Fruit fly (Drosophila melanogaster) whole organism, embryonic: Measurements from ENCODE around the gene Cog3.

Experiments
- Bteb2 ChIP-seq: fragments of 200-800 bp; sonication (Bioruptor generic); optimal IDR thresholded peaks from 2 replicates; lab custom pipeline; 2016; ENCODE audit warnings: missing biosample characterization, missing genetic modification characterization
- CG10209 ChIP-seq: fragments of 200-800 bp; sonication (Bioruptor generic); optimal IDR thresholded peaks from 3 replicates; lab custom pipeline; 2017; ENCODE audit warnings: missing biosample characterization, mild to moderate bottlenecking, missing genetic modification characterization, missing genetic modification reagents
- CG10267 ChIP-seq: fragments of 200-800 bp; sonication (Bioruptor generic); optimal IDR thresholded peaks from 2 replicates; lab custom pipeline; 2018; ENCODE audit warnings: missing biosample characterization, mild to moderate bottlenecking, missing genetic modification characterization, moderate library complexity
- CG11085 ChIP-seq: fragments of 200-800 bp; sonication (Bioruptor generic); IDR thresholded peaks from 2 replicates; pipeline ENCODE4 v1.3.6; 2022; ENCODE audit warnings: missing biosample characterization, missing genetic modification characterization
- CG11504 ChIP-seq: fragments of 200-800 bp; sonication (Bioruptor generic); optimal IDR thresholded peaks from 3 replicates; lab custom pipeline; 2019; ENCODE audit warnings: missing biosample characterization, mild to moderate bottlenecking, missing genetic modification characterization, moderate library complexity
- CG12219 ChIP-seq: fragments of 200-800 bp; sonication (Bioruptor generic); optimal IDR thresholded peaks from 3 replicates; lab custom pipeline; 2018; ENCODE audit warnings: missing biosample characterization, mild to moderate bottlenecking, missing genetic modification characterization
- CG1233 ChIP-seq: fragments of 200-800 bp; sonication (Bioruptor generic); optimal IDR thresholded peaks from 4 replicates; lab custom pipeline; 2018; ENCODE audit warnings: missing biosample characterization, mild to moderate bottlenecking, missing genetic modification characterization
- CG13775 ChIP-seq: fragments of 200-800 bp; sonication (Bioruptor generic); optimal IDR thresholded peaks from 3 replicates; lab custom pipeline; 2017; ENCODE audit warnings: missing biosample characterization, mild to moderate bottlenecking, missing genetic modification characterization
- CG15601 ChIP-seq: fragments of 200-800 bp; sonication (Bioruptor generic); optimal IDR thresholded peaks from 3 replicates; lab custom pipeline; 2019; ENCODE audit warnings: missing biosample characterization, mild to moderate bottlenecking, missing genetic modification characterization, moderate library complexity
- CG16779 ChIP-seq: fragments of 200-800 bp; sonication (Bioruptor generic); IDR thresholded peaks from 2 replicates; pipeline ENCODE4 v1.3.6; 2022; ENCODE audit warnings: missing biosample characterization, missing genetic modification characterization
- CG16815 ChIP-seq: fragments of 200-800 bp; sonication (Bioruptor generic); optimal IDR thresholded peaks from 3 replicates; lab custom pipeline; 2017; ENCODE audit warnings: missing biosample characterization, mild to moderate bottlenecking, missing genetic modification characterization
- CG18599 ChIP-seq: fragments of 200-800 bp; sonication (Bioruptor generic); optimal IDR thresholded peaks from 3 replicates; lab custom pipeline; 2017; ENCODE audit warnings: missing biosample characterization, missing genetic modification characterization, mild to moderate bottlenecking, moderate library complexity, missing genetic modification reagents
- CG2129 ChIP-seq: fragments of 200-800 bp; sonication (Bioruptor generic); IDR thresholded peaks from 2 replicates; pipeline ENCODE4 v1.3.6; 2022; ENCODE audit warnings: missing biosample characterization, missing genetic modification characterization; ENCODE audit not compliant: partially characterized antibody
- CG2712 ChIP-seq: fragments of 200-800 bp; optimal IDR thresholded peaks from 3 replicates; lab custom pipeline; 2019; ENCODE audit warnings: missing biosample characterization, mild to moderate bottlenecking, missing genetic modification characterization, moderate library complexity
- CG32532 ChIP-seq: fragments of 200-800 bp; sonication (Bioruptor generic); IDR thresholded peaks from 2 replicates; pipeline ENCODE4 v1.3.6; 2022; ENCODE audit warnings: missing biosample characterization, missing genetic modification characterization
- CG34376 ChIP-seq: fragments of 200-800 bp; sonication (Bioruptor generic); optimal IDR thresholded peaks from 2 replicates; lab custom pipeline; 2018; ENCODE audit warnings: missing biosample characterization, mild to moderate bottlenecking, missing genetic modification characterization
- CG3847 ChIP-seq: fragments of 200-800 bp; sonication (Bioruptor generic); IDR thresholded peaks from 2 replicates; pipeline ENCODE4 v1.3.6; 2022; ENCODE audit warnings: missing biosample characterization, missing genetic modification characterization
- CG6791 ChIP-seq: fragments of 200-800 bp; sonication (Bioruptor generic); IDR thresholded peaks from 3 replicates; pipeline ENCODE4 v1.3.6; 2022; ENCODE audit warnings: missing biosample characterization, missing genetic modification characterization; ENCODE audit not compliant: partially characterized antibody
- CG6813 ChIP-seq: fragments of 200-800 bp; sonication (Bioruptor generic); optimal IDR thresholded peaks from 2 replicates; lab custom pipeline; 2017; ENCODE audit warnings: missing biosample characterization, missing genetic modification characterization, mild to moderate bottlenecking, moderate library complexity, missing genetic modification reagents
- CG7357 ChIP-seq: fragments of 200-800 bp; sonication (Bioruptor generic); IDR thresholded peaks from 3 replicates; pipeline ENCODE4 v1.3.6; 2022; ENCODE audit warnings: missing biosample characterization, missing genetic modification characterization
- CG7556 ChIP-seq: fragments of 200-800 bp; sonication (Bioruptor generic); optimal IDR thresholded peaks from 2 replicates; lab custom pipeline; 2017; ENCODE audit warnings: missing biosample characterization, mild to moderate bottlenecking, missing genetic modification characterization
- CG8478 ChIP-seq: fragments of >200 bp; optimal IDR thresholded peaks from 2 replicates; lab custom pipeline; 2018
- CG8765 ChIP-seq: fragments of 200-800 bp; sonication (Bioruptor generic); IDR thresholded peaks from 2 replicates; pipeline ENCODE4 v1.3.6; 2022; ENCODE audit warnings: missing biosample characterization, missing genetic modification characterization
- CG8924 ChIP-seq: fragments of 200-800 bp; optimal IDR thresholded peaks from 3 replicates; lab custom pipeline; 2019; ENCODE audit warnings: missing biosample characterization, mild to moderate bottlenecking, missing genetic modification characterization, moderate library complexity
- D19A ChIP-seq: fragments of 200-800 bp; optimal IDR thresholded peaks from 3 replicates; lab custom pipeline; 2019; ENCODE audit warnings: missing biosample characterization, mild to moderate bottlenecking, missing genetic modification characterization, moderate library complexity
- Dfd ChIP-seq, 2 experiments: fragments of >200 bp; optimal IDR thresholded peaks; 2 replicates each; lab custom pipeline; 2017; ENCODE audit warnings: missing biosample characterization in 2 of 2, missing genetic modification characterization in 2 of 2
- ERR ChIP-seq: fragments of 200-800 bp; sonication (Bioruptor generic); optimal IDR thresholded peaks from 2 replicates; lab custom pipeline; 2016; ENCODE audit warnings: missing biosample characterization, missing genetic modification characterization
- Fer3 ChIP-seq: fragments of 200-800 bp; sonication (Bioruptor generic); optimal IDR thresholded peaks from 2 replicates; lab custom pipeline; 2018; ENCODE audit warnings: missing biosample characterization, mild to moderate bottlenecking, missing genetic modification characterization, moderate library complexity
- HLH4C ChIP-seq: fragments of 200-800 bp; sonication (Bioruptor generic); IDR thresholded peaks from 3 replicates; pipeline ENCODE4 v1.3.6; 2022; ENCODE audit warnings: missing biosample characterization, missing genetic modification characterization; ENCODE audit not compliant: partially characterized antibody
- Oaz ChIP-seq: fragments of 200-800 bp; sonication (Bioruptor generic); IDR thresholded peaks from 2 replicates; pipeline ENCODE4 v1.3.6; 2022; ENCODE audit warnings: missing biosample characterization, missing genetic modification characterization
- ap ChIP-seq: fragments of 200-800 bp; sonication (Bioruptor generic); IDR thresholded peaks from 2 replicates; pipeline ENCODE4 v1.3.6; 2022; ENCODE audit warnings: missing biosample characterization, missing genetic modification characterization
- bowl ChIP-seq: fragments of 200-800 bp; sonication (Bioruptor generic); IDR thresholded peaks from 2 replicates; pipeline ENCODE4 v1.3.6; 2022; ENCODE audit warnings: missing biosample characterization, missing genetic modification characterization
- cad ChIP-seq: fragments of >200 bp; optimal IDR thresholded peaks from 2 replicates; lab custom pipeline; 2017; ENCODE audit warnings: missing biosample characterization, missing genetic modification characterization
- cato ChIP-seq: fragments of 200-800 bp; sonication (Bioruptor generic); optimal IDR thresholded peaks from 2 replicates; lab custom pipeline; 2016; ENCODE audit warnings: missing biosample characterization, missing genetic modification characterization, borderline replicate concordance
- ci ChIP-seq: fragments of 200-800 bp; sonication (Bioruptor generic); IDR thresholded peaks from 3 replicates; pipeline ENCODE4 v1.3.6; 2022; ENCODE audit warnings: missing biosample characterization, missing genetic modification characterization
- cwo ChIP-seq: fragments of 200-800 bp; sonication (Bioruptor generic); optimal IDR thresholded peaks from 3 replicates; lab custom pipeline; 2017; ENCODE audit warnings: missing biosample characterization, missing genetic modification characterization, mild to moderate bottlenecking, moderate library complexity, missing genetic modification reagents
- disco-r ChIP-seq: fragments of 200-800 bp; sonication (Bioruptor generic); optimal IDR thresholded peaks from 2 replicates; lab custom pipeline; 2016; ENCODE audit warnings: missing biosample characterization, missing genetic modification characterization
- h ChIP-seq: fragments of >200 bp; optimal IDR thresholded peaks from 2 replicates; lab custom pipeline; 2017
- hb ChIP-seq: fragments of 200-800 bp; sonication (Bioruptor generic); IDR thresholded peaks from 3 replicates; pipeline ENCODE4 v1.3.6; 2022; ENCODE audit warnings: missing biosample characterization, missing genetic modification characterization; ENCODE audit not compliant: partially characterized antibody
- jing ChIP-seq: fragments of 200-800 bp; sonication (Bioruptor generic); optimal IDR thresholded peaks from 2 replicates; lab custom pipeline; 2018; ENCODE audit warnings: missing biosample characterization, mild to moderate bottlenecking, missing genetic modification characterization
- mirr ChIP-seq: fragments of 200-800 bp; sonication (Bioruptor generic); optimal IDR thresholded peaks from 3 replicates; lab custom pipeline; 2018; ENCODE audit warnings: missing biosample characterization, mild to moderate bottlenecking, missing genetic modification characterization
- mld ChIP-seq: fragments of 200-800 bp; sonication (Bioruptor generic); IDR thresholded peaks from 3 replicates; pipeline ENCODE4 v1.3.6; 2022; ENCODE audit warnings: missing biosample characterization, missing genetic modification characterization; ENCODE audit not compliant: partially characterized antibody
- otp ChIP-seq: fragments of 200-800 bp; sonication (Bioruptor generic); IDR thresholded peaks from 3 replicates; pipeline ENCODE4, ENCODE4 v1.3.6; 2022; ENCODE audit warnings: missing biosample characterization, missing genetic modification characterization
- sens ChIP-seq: fragments of 200-800 bp; sonication (Bioruptor generic); peaks from one replicate; lab custom pipeline; 2016; ENCODE audit warnings: missing biosample characterization, missing genetic modification characterization
- sim ChIP-seq: fragments of 200-800 bp; sonication (Bioruptor generic); IDR thresholded peaks from 2 replicates; pipeline ENCODE4 v1.3.6; 2022; ENCODE audit warnings: missing biosample characterization, missing genetic modification characterization
- slbo ChIP-seq: fragments of 200-800 bp; sonication (Bioruptor generic); IDR thresholded peaks from 2 replicates; pipeline ENCODE4 v1.3.6; 2022; ENCODE audit warnings: missing biosample characterization, missing genetic modification characterization
- sob ChIP-seq: fragments of 200-800 bp; sonication (Bioruptor generic); IDR thresholded peaks from 2 replicates; pipeline ENCODE4 v1.3.6; 2022; ENCODE audit warnings: missing biosample characterization, missing genetic modification characterization
- tap ChIP-seq: fragments of 200-800 bp; optimal IDR thresholded peaks from 3 replicates; lab custom pipeline; 2019; ENCODE audit warnings: missing biosample characterization, mild to moderate bottlenecking, missing genetic modification characterization, moderate library complexity
- trh ChIP-seq: fragments of 200-800 bp; sonication (Bioruptor generic); optimal IDR thresholded peaks from 2 replicates; lab custom pipeline; 2016; ENCODE audit warnings: missing biosample characterization, missing genetic modification characterization
- tup ChIP-seq: fragments of 200-800 bp; sonication (Bioruptor generic); optimal IDR thresholded peaks from 2 replicates; lab custom pipeline; 2016; ENCODE audit warnings: missing biosample characterization, mild to moderate bottlenecking, missing genetic modification characterization, moderate library complexity
- unpg ChIP-seq: fragments of 200-800 bp; sonication (Bioruptor generic); optimal IDR thresholded peaks from 3 replicates; lab custom pipeline; 2018; ENCODE audit warnings: missing biosample characterization, mild to moderate bottlenecking, missing genetic modification characterization, moderate library complexity
- zen ChIP-seq: fragments of 200-800 bp; sonication (Bioruptor generic); optimal IDR thresholded peaks from 3 replicates; lab custom pipeline; 2018; ENCODE audit warnings: missing biosample characterization, mild to moderate bottlenecking, missing genetic modification characterization, moderate library complexity

Gene Cog3

DNA sequence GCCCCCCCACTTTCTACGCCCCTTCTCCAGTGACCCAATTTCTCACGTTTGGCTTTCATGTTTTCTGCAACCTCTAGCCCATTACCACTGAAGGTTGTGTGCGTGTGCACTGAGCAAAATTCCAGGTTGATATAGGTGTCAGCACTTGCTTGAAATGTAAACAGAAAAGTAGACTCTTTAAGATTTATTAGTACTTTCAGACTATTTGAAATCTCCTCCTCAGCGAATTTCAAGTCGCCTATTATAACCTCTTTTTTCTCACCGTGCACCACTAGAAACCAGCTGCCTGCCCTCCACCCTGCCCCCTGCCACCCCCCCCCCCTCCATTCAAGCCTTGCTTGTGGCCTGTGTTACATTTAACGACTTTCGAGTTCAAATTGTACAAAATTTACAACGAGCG, 21.8 kb downstream of the Cog3 start (continued):
- TF ChIP-seq sob (GFP tag; lab: Robert Waterston, UW), result no peak
- TF ChIP-seq HLH4C (GFP tag; lab: Robert Waterston, UW), result no peak
- TF ChIP-seq CG18599 (GFP tag; lab: Kevin White, UChicago), result peak; percentile 48
- TF ChIP-seq tap (tag; lab: Kevin White, UChicago), result no peak
- TF ChIP-seq mld (GFP tag; lab: Robert Waterston, UW), result no peak
- no peak for TF ChIP-seq Dfd (GFP tag; optimal IDR thresholded peaks at IDR 0.05; lab: Kevin White, UChicago)
- no peak for TF ChIP-seq Oaz
- no peak for TF ChIP-seq CG16779 (GFP tag; lab: Robert Waterston, UW)
- peak; percentile 35; the same call in 1 of the 2 replicates for TF ChIP-seq ap (GFP tag; lab: Robert Waterston, UW)
- no peak for TF ChIP-seq CG34376 (GFP tag; lab: Kevin White, UChicago)
- peak; percentile 52 for TF ChIP-seq slbo
- no peak for TF ChIP-seq cato
- TF ChIP-seq CG11504, result peak; percentile 60
- no peak for TF ChIP-seq sim (GFP tag; lab: Robert Waterston, UW)
- peak; percentile 28 for TF ChIP-seq CG6813 (GFP tag; lab: Kevin White, UChicago)
- TF ChIP-seq otp (GFP tag; lab: Robert Waterston, UW), result peak; percentile 71; the same call in 2 of the 3 replicates
- TF ChIP-seq ci (GFP tag; lab: Robert Waterston, UW), result peak; percentile 75; the same call in 2 of the 3 replicates
- no peak for TF ChIP-seq Bteb2 (GFP tag; lab: Kevin White, UChicago)
- TF ChIP-seq CG1233 (GFP tag; lab: Kevin White, UChicago), result peak; percentile 4
- peak; percentile 22 for TF ChIP-seq CG16815 (GFP tag; lab: Kevin White, UChicago)
- TF ChIP-seq tup, result no peak
- no peak for TF ChIP-seq CG15601 (tag; lab: Kevin White, UChicago)
- TF ChIP-seq CG10209 (GFP tag; lab: Kevin White, UChicago), result peak; percentile 53
- no peak for TF ChIP-seq CG2129 (GFP tag; lab: Robert Waterston, UW)
- no peak for TF ChIP-seq Fer3 (tag; lab: Kevin White, UChicago)
- no peak for TF ChIP-seq CG11085
- TF ChIP-seq h, result no peak
- no peak for TF ChIP-seq bowl (GFP tag; lab: Robert Waterston, UW)
- TF ChIP-seq CG32532, result 0 out of 2 replicates have a peak, but pooled peaks have one; percentile 25
- no peak for TF ChIP-seq trh
- no peak; the same call in 1 of the 2 replicates for TF ChIP-seq CG3847 (GFP tag; lab: Robert Waterston, UW)
- no peak for TF ChIP-seq CG8765 (GFP tag; lab: Robert Waterston, UW)
- TF ChIP-seq unpg (GFP tag; lab: Kevin White, UChicago), result peak; percentile 42
- peak; percentile 39 for TF ChIP-seq CG7556 (GFP tag; lab: Kevin White, UChicago)
- no peak for TF ChIP-seq cwo (GFP tag; lab: Kevin White, UChicago)
- TF ChIP-seq sens (GFP tag; lab: Kevin White, UChicago), result peak; percentile 85
- peak; percentile 8 for TF ChIP-seq D19A (tag; lab: Kevin White, UChicago)
- no peak for TF ChIP-seq hb (GFP tag; lab: Robert Waterston, UW)
- no peak for TF ChIP-seq CG12219 (GFP tag; lab: Kevin White, UChicago)
- TF ChIP-seq mirr, result no peak
- TF ChIP-seq CG2712 (tag; lab: Kevin White, UChicago), result peak; percentile 63
- peak; percentile 26 for TF ChIP-seq CG8924 (tag; lab: Kevin White, UChicago)
- TF ChIP-seq CG13775, result no peak
- no peak for TF ChIP-seq zen (tag; lab: Kevin White, UChicago)
- TF ChIP-seq CG7357 (GFP tag; lab: Robert Waterston, UW), result peak; percentile 35; the same call in 1 of the 3 replicates
- TF ChIP-seq ERR (GFP tag; lab: Kevin White, UChicago), result no peak
- TF ChIP-seq jing (GFP tag; lab: Kevin White, UChicago), result no peak
- no peak for TF ChIP-seq cad (GFP tag; lab: Kevin White, UChicago)
- TF ChIP-seq CG10267 (tag; lab: Kevin White, UChicago), result peak; percentile 19
- TF ChIP-seq CG8478 (lab: Kevin White, UChicago), result no peak
- TF ChIP-seq disco-r (GFP tag; lab: Kevin White, UChicago), result no peak
- no peak for TF ChIP-seq CG6791
